Worm (Caenorhabditis elegans) whole organism, L3 larva: Measurements from ENCODE around the gene egl-27.

Experiments
- R02D3.7 ChIP-seq: fragments of 150-350 bp; optimal IDR thresholded peaks from 2 replicates; lab custom pipeline; 2014; ENCODE audit warnings: missing biosample characterization, missing genetic modification characterization
- ZK546.5 ChIP-seq: sonication (generic microtip); optimal IDR thresholded peaks from 2 replicates; lab custom pipeline; 2017; ENCODE audit warnings: missing biosample characterization, missing genetic modification characterization
- aly-2 ChIP-seq: fragments of 150-350 bp; optimal IDR thresholded peaks from 2 replicates; lab custom pipeline; 2014; ENCODE audit warnings: missing biosample characterization, missing genetic modification characterization
- ama-1 ChIP-seq: fragments of 150-350 bp; optimal IDR thresholded peaks from 2 replicates; lab custom pipeline; 2018
- ceh-16 ChIP-seq: sonication (generic microtip); optimal IDR thresholded peaks from 2 replicates; lab custom pipeline; 2017; ENCODE audit warnings: missing biosample characterization, missing genetic modification characterization
- ceh-28 ChIP-seq: fragments of 150-350 bp; optimal IDR thresholded peaks from 2 replicates; lab custom pipeline; 2014; ENCODE audit warnings: missing biosample characterization, missing genetic modification reagents, missing genetic modification characterization
- ceh-82 ChIP-seq: fragments of 150-350 bp; optimal IDR thresholded peaks from 2 replicates; lab custom pipeline; 2014; ENCODE audit warnings: missing biosample characterization, missing genetic modification characterization
- ceh-9 ChIP-seq: sonication (generic microtip); optimal IDR thresholded peaks from 2 replicates; lab custom pipeline; 2018; ENCODE audit warnings: missing biosample characterization, missing genetic modification characterization
- daf-12 ChIP-seq: fragments of 150-350 bp; optimal IDR thresholded peaks from 2 replicates; lab custom pipeline; 2014; ENCODE audit warnings: missing biosample characterization, missing genetic modification reagents, missing genetic modification characterization
- egl-27 ChIP-seq: sonication (generic microtip); optimal IDR thresholded peaks from 4 replicates; lab custom pipeline; 2017; ENCODE audit warnings: missing biosample characterization, missing genetic modification reagents, missing genetic modification characterization
- egl-5 ChIP-seq: fragments of 150-350 bp; optimal IDR thresholded peaks from 2 replicates; lab custom pipeline; 2017; ENCODE audit warnings: missing biosample characterization, missing genetic modification reagents, missing genetic modification characterization, inconsistent platforms
- elt-1 ChIP-seq: fragments of 150-350 bp; optimal IDR thresholded peaks from 2 replicates; lab custom pipeline; 2014; ENCODE audit warnings: missing biosample characterization, missing genetic modification characterization
- elt-2 ChIP-seq: sonication (generic microtip); optimal IDR thresholded peaks from 2 replicates; lab custom pipeline; 2016; ENCODE audit warnings: missing genetic modification reagents, mild to moderate bottlenecking, missing genetic modification characterization, missing compliant biosample characterization
- elt-3 ChIP-seq, 3 experiments: fragments of 150-350 bp in 1 of 3; sonication (generic microtip) in 2 of 3; optimal IDR thresholded peaks; 2 replicates in 2 of 3; 4 replicates in 1 of 3; lab custom pipeline; 2014 to 2017; ENCODE audit warnings: missing biosample characterization in 3 of 3, missing genetic modification characterization in 3 of 3
- eor-1 ChIP-seq, 2 experiments: fragments of 150-350 bp; optimal IDR thresholded peaks; 2 replicates each; lab custom pipeline; 2014 to 2018; ENCODE audit warnings: missing biosample characterization in 2 of 2, missing genetic modification characterization in 2 of 2
- fkh-10 ChIP-seq: sonication (generic microtip); optimal IDR thresholded peaks from 2 replicates; lab custom pipeline; 2017; ENCODE audit warnings: missing biosample characterization, missing genetic modification reagents, missing genetic modification characterization
- fkh-2 ChIP-seq: fragments of 150-350 bp; optimal IDR thresholded peaks from 2 replicates; lab custom pipeline; 2014; ENCODE audit warnings: missing biosample characterization, missing genetic modification reagents, missing genetic modification characterization
- fos-1 ChIP-seq: fragments of 150-350 bp; optimal IDR thresholded peaks from 2 replicates; lab custom pipeline; 2014; ENCODE audit warnings: missing biosample characterization, missing genetic modification characterization
- hmg-11 ChIP-seq: sonication (generic microtip); optimal IDR thresholded peaks from 2 replicates; lab custom pipeline; 2016; ENCODE audit warnings: missing genetic modification characterization, missing compliant biosample characterization
- jun-1 ChIP-seq: fragments of 150-350 bp; optimal IDR thresholded peaks from 2 replicates; lab custom pipeline; 2014; ENCODE audit warnings: missing biosample characterization, missing genetic modification reagents, missing genetic modification characterization
- lin-15B ChIP-seq: fragments of 150-350 bp; optimal IDR thresholded peaks from 2 replicates; lab custom pipeline; 2014; ENCODE audit warnings: missing biosample characterization, missing genetic modification characterization
- lin-39 ChIP-seq: fragments of 150-350 bp; optimal IDR thresholded peaks from 2 replicates; lab custom pipeline; 2018; ENCODE audit warnings: missing biosample characterization, missing genetic modification reagents, missing genetic modification characterization
- lsy-12 ChIP-seq: sonication (generic microtip); optimal IDR thresholded peaks from 2 replicates; lab custom pipeline; 2016; ENCODE audit warnings: mild to moderate bottlenecking, missing genetic modification characterization, missing compliant biosample characterization
- mdl-1 ChIP-seq: fragments of 150-350 bp; optimal IDR thresholded peaks from 2 replicates; lab custom pipeline; 2014; ENCODE audit warnings: missing biosample characterization, missing genetic modification characterization
- mml-1 ChIP-seq: fragments of 150-350 bp; sonication (generic microtip); optimal IDR thresholded peaks from 3 replicates; lab custom pipeline; 2014; ENCODE audit warnings: missing biosample characterization, missing genetic modification characterization
- nfya-1 ChIP-seq: sonication (generic microtip); optimal IDR thresholded peaks from 2 replicates; lab custom pipeline; 2017; ENCODE audit warnings: missing genetic modification characterization, mild to moderate bottlenecking, missing compliant biosample characterization, antibody characterized with exemption, moderate library complexity; ENCODE audit not compliant: insufficient read depth
- nhr-11 ChIP-seq: fragments of 150-350 bp; optimal IDR thresholded peaks from 2 replicates; lab custom pipeline; 2014; ENCODE audit warnings: missing biosample characterization, missing genetic modification characterization
- nhr-12 ChIP-seq: fragments of 150-350 bp; optimal IDR thresholded peaks from 2 replicates; lab custom pipeline; 2014; ENCODE audit warnings: missing biosample characterization, missing genetic modification characterization
- nhr-23 ChIP-seq: fragments of 150-350 bp; optimal IDR thresholded peaks from 2 replicates; lab custom pipeline; 2014; ENCODE audit warnings: missing biosample characterization, missing genetic modification reagents, missing genetic modification characterization
- nhr-237 ChIP-seq: fragments of 150-350 bp; optimal IDR thresholded peaks from 2 replicates; lab custom pipeline; 2014; ENCODE audit warnings: missing biosample characterization, missing genetic modification characterization
- nhr-25 ChIP-seq: sonication (generic microtip); optimal IDR thresholded peaks from 2 replicates; lab custom pipeline; 2017; ENCODE audit warnings: missing biosample characterization, missing genetic modification characterization
- nhr-28 ChIP-seq: fragments of 150-350 bp; optimal IDR thresholded peaks from 2 replicates; lab custom pipeline; 2014; ENCODE audit warnings: missing biosample characterization, missing genetic modification characterization
- nhr-43 ChIP-seq: sonication (generic microtip); optimal IDR thresholded peaks from 2 replicates; lab custom pipeline; 2016; ENCODE audit warnings: mild to moderate bottlenecking, missing genetic modification characterization, missing compliant biosample characterization; ENCODE audit not compliant: poor library complexity, severe bottlenecking
- nhr-67 ChIP-seq: fragments of 150-350 bp; optimal IDR thresholded peaks from 2 replicates; lab custom pipeline; 2014; ENCODE audit warnings: missing biosample characterization, missing genetic modification characterization
- nhr-76 ChIP-seq: fragments of 150-350 bp; sonication (generic microtip); optimal IDR thresholded peaks from 5 replicates; lab custom pipeline; 2014; ENCODE audit warnings: missing biosample characterization, missing genetic modification characterization
- nhr-77 ChIP-seq: fragments of 150-350 bp; optimal IDR thresholded peaks from 2 replicates; lab custom pipeline; 2014; ENCODE audit warnings: missing biosample characterization, missing genetic modification characterization
- pha-4 ChIP-seq: fragments of 150-350 bp; optimal IDR thresholded peaks from 2 replicates; lab custom pipeline; 2014; ENCODE audit warnings: missing biosample characterization, missing genetic modification reagents, missing genetic modification characterization
- pqm-1 ChIP-seq: fragments of 150-350 bp; optimal IDR thresholded peaks from 2 replicates; lab custom pipeline; 2017; ENCODE audit warnings: missing biosample characterization, missing genetic modification characterization, inconsistent platforms
- sea-2 ChIP-seq: fragments of 150-350 bp; sonication (generic microtip); optimal IDR thresholded peaks from 4 replicates; lab custom pipeline; 2014; ENCODE audit warnings: missing biosample characterization, missing genetic modification reagents, missing genetic modification characterization
- skn-1 ChIP-seq: fragments of 150-350 bp; optimal IDR thresholded peaks from 2 replicates; lab custom pipeline; 2014; ENCODE audit warnings: missing biosample characterization, missing genetic modification characterization
- snpc-4 ChIP-seq: fragments of 150-350 bp; optimal IDR thresholded peaks from 2 replicates; lab custom pipeline; 2014; ENCODE audit warnings: missing biosample characterization, missing genetic modification characterization
- tbx-2 ChIP-seq: sonication (generic microtip); optimal IDR thresholded peaks from 2 replicates; lab custom pipeline; 2016; ENCODE audit warnings: mild to moderate bottlenecking, missing genetic modification characterization, missing compliant biosample characterization
- unc-39 ChIP-seq: sonication (generic microtip); optimal IDR thresholded peaks from 4 replicates; lab custom pipeline; 2017; ENCODE audit warnings: missing biosample characterization, missing genetic modification characterization
- unc-62 ChIP-seq: fragments of 150-350 bp; sonication (generic microtip); optimal IDR thresholded peaks from 4 replicates; lab custom pipeline; 2014; ENCODE audit warnings: missing biosample characterization, missing genetic modification reagents, missing genetic modification characterization
- zag-1 ChIP-seq: fragments of 150-350 bp; optimal IDR thresholded peaks from 2 replicates; lab custom pipeline; 2014; ENCODE audit warnings: missing biosample characterization, missing genetic modification characterization
- ztf-11 ChIP-seq: fragments of 150-350 bp; optimal IDR thresholded peaks from 2 replicates; lab custom pipeline; 2014; ENCODE audit warnings: missing biosample characterization, missing genetic modification characterization
- ztf-4 ChIP-seq: fragments of 150-350 bp; optimal IDR thresholded peaks from 2 replicates; lab custom pipeline; 2014; ENCODE audit warnings: missing biosample characterization, missing genetic modification characterization

egl-27 gene

ce11 chrII:6827388-6827787 lies 7.4 kb upstream of the egl-27 start:
- no peak for TF ChIP-seq unc-39 (tag; lab: Kevin White, UChicago)
- no peak for TF ChIP-seq fkh-2 (tag; lab: Kevin White, UChicago)
- TF ChIP-seq nhr-76 (tag; lab: Kevin White, UChicago): no peak
- no peak for TF ChIP-seq ZK546.5 (tag; lab: Kevin White, UChicago)
- no peak for TF ChIP-seq ama-1 (lab: Kevin White, UChicago)
- TF ChIP-seq lin-39 (tag; lab: Kevin White, UChicago): peak; percentile 78
- no peak for TF ChIP-seq nhr-12 (tag; lab: Kevin White, UChicago)
- no peak for TF ChIP-seq pqm-1 (tag; lab: Kevin White, UChicago)
- TF ChIP-seq nhr-25 (tag; lab: Kevin White, UChicago): peak; percentile 58
- no peak for TF ChIP-seq ceh-82 (tag; lab: Kevin White, UChicago)
- TF ChIP-seq unc-62: peak; percentile 35
- TF ChIP-seq snpc-4: peak; percentile 25
- peak in 1 of 3 experiments; percentile 34 for TF ChIP-seq elt-3 (tag; optimal IDR thresholded peaks at IDR 0.05; lab: Kevin White, UChicago)
- peak; percentile 61 for TF ChIP-seq nfya-1
- no peak for TF ChIP-seq hmg-11 (tag; lab: Kevin White, UChicago)
- TF ChIP-seq fos-1 (tag; lab: Kevin White, UChicago): no peak
- TF ChIP-seq nhr-23 (tag; lab: Kevin White, UChicago): peak; percentile 68
- TF ChIP-seq ceh-16 (tag; lab: Kevin White, UChicago): no peak
- peak; percentile 54 for TF ChIP-seq pha-4
- no peak for TF ChIP-seq ceh-9
- TF ChIP-seq egl-27 (tag; lab: Kevin White, UChicago): peak; percentile 52
- TF ChIP-seq R02D3.7 (tag; lab: Kevin White, UChicago): no peak
- no peak for TF ChIP-seq lin-15B (tag; lab: Kevin White, UChicago)
- TF ChIP-seq ceh-28: no peak
- TF ChIP-seq nhr-237: no peak
- TF ChIP-seq nhr-28: no peak
- no peak for TF ChIP-seq mdl-1
- TF ChIP-seq egl-5: no peak
- no peak for TF ChIP-seq nhr-67
- TF ChIP-seq elt-1: peak; percentile 35
- no peak for TF ChIP-seq skn-1
- no peak for TF ChIP-seq aly-2
- no peak for TF ChIP-seq daf-12
- peak; percentile 34 for TF ChIP-seq elt-2 (tag; lab: Kevin White, UChicago)
- TF ChIP-seq ztf-11 (tag; lab: Kevin White, UChicago): no peak
- no peak for TF ChIP-seq nhr-77 (tag; lab: Kevin White, UChicago)
- TF ChIP-seq ztf-4 (tag; lab: Kevin White, UChicago): no peak
- no peak for TF ChIP-seq zag-1 (tag; lab: Kevin White, UChicago)
- no peak for TF ChIP-seq fkh-10 (GFP tag; lab: Kevin White, UChicago)
- TF ChIP-seq tbx-2: no peak
- no peak for TF ChIP-seq eor-1 (tag; optimal IDR thresholded peaks at IDR 0.05; lab: Kevin White, UChicago)
- peak; percentile 53 for TF ChIP-seq jun-1 (tag; lab: Kevin White, UChicago)
- peak; percentile 43 for TF ChIP-seq nhr-43 (tag; lab: Kevin White, UChicago)
- no peak for TF ChIP-seq lsy-12
- TF ChIP-seq mml-1: no peak
- no peak for TF ChIP-seq nhr-11
- peak; percentile 14 for TF ChIP-seq sea-2 (GFP tag; lab: Kevin White, UChicago)
